Fruit fly (Drosophila melanogaster) whole organism, embryonic: ENCODE measurements around the gene CG10508.
A peak's percentile ranks its signal among the peaks of the same experiment; 100 is the strongest.

Source experiments
- Awh ChIP-seq: fragments of 200-800 bp; sonication (Bioruptor generic); IDR thresholded peaks from 2 replicates; pipeline ENCODE4, ENCODE4 v1.3.6; 2022; ENCODE audit warnings: missing biosample characterization, missing genetic modification characterization
- Blimp-1 ChIP-seq: fragments of 200-800 bp; sonication (Bioruptor generic); optimal IDR thresholded peaks from 3 replicates; lab custom pipeline; 2018; ENCODE audit warnings: missing biosample characterization, missing genetic modification characterization, mild to moderate bottlenecking, moderate library complexity, missing genetic modification reagents
- Bteb2 ChIP-seq: fragments of 200-800 bp; sonication (Bioruptor generic); optimal IDR thresholded peaks from 2 replicates; lab custom pipeline; 2016; ENCODE audit warnings: missing biosample characterization, missing genetic modification characterization
- CG10209 ChIP-seq: fragments of 200-800 bp; sonication (Bioruptor generic); optimal IDR thresholded peaks from 3 replicates; lab custom pipeline; 2017; ENCODE audit warnings: missing biosample characterization, mild to moderate bottlenecking, missing genetic modification characterization, missing genetic modification reagents
- CG10321 ChIP-seq: fragments of 200-800 bp; sonication (Bioruptor generic); IDR thresholded peaks from 2 replicates; pipeline ENCODE4 v1.3.6; 2022; ENCODE audit warnings: missing biosample characterization, missing genetic modification characterization
- CG11085 ChIP-seq: fragments of 200-800 bp; sonication (Bioruptor generic); IDR thresholded peaks from 2 replicates; pipeline ENCODE4 v1.3.6; 2022; ENCODE audit warnings: missing biosample characterization, missing genetic modification characterization
- CG11504 ChIP-seq: fragments of 200-800 bp; sonication (Bioruptor generic); optimal IDR thresholded peaks from 3 replicates; lab custom pipeline; 2019; ENCODE audit warnings: missing biosample characterization, mild to moderate bottlenecking, missing genetic modification characterization, moderate library complexity
- CG11560 ChIP-seq: fragments of 200-800 bp; sonication (Bioruptor generic); IDR thresholded peaks from 3 replicates; pipeline ENCODE4 v1.3.6; 2022; ENCODE audit warnings: missing biosample characterization, missing genetic modification characterization
- CG12236 ChIP-seq: fragments of 200-800 bp; sonication (Bioruptor generic); optimal IDR thresholded peaks from 2 replicates; lab custom pipeline; 2016; ENCODE audit warnings: missing biosample characterization, missing genetic modification characterization
- CG12299 ChIP-seq: fragments of 200-800 bp; sonication (Bioruptor generic); optimal IDR thresholded peaks from 2 replicates; lab custom pipeline; 2018; ENCODE audit warnings: missing biosample characterization, mild to moderate bottlenecking, missing genetic modification characterization
- CG14860 ChIP-seq: fragments of 200-800 bp; sonication (Bioruptor generic); IDR thresholded peaks from 3 replicates; pipeline ENCODE4 v1.3.6; 2022; ENCODE audit warnings: missing biosample characterization, missing genetic modification characterization; ENCODE audit not compliant: partially characterized antibody
- CG15696 ChIP-seq: fragments of 200-800 bp; sonication (Bioruptor generic); optimal IDR thresholded peaks from 2 replicates; lab custom pipeline; 2019; ENCODE audit warnings: missing biosample characterization, mild to moderate bottlenecking, missing genetic modification characterization, moderate library complexity
- CG17359 ChIP-seq: fragments of 200-800 bp; sonication (Bioruptor generic); optimal IDR thresholded peaks from 3 replicates; lab custom pipeline; 2018; ENCODE audit warnings: missing biosample characterization, mild to moderate bottlenecking, missing genetic modification characterization, moderate library complexity
- CG18011 ChIP-seq: fragments of 200-800 bp; sonication (Bioruptor generic); optimal IDR thresholded peaks from 2 replicates; lab custom pipeline; 2017; ENCODE audit warnings: missing biosample characterization, missing genetic modification characterization, mild to moderate bottlenecking, moderate library complexity, missing genotype
- CG18619 ChIP-seq: fragments of 200-800 bp; sonication (Bioruptor generic); optimal IDR thresholded peaks from 3 replicates; lab custom pipeline; 2017; ENCODE audit warnings: missing biosample characterization, mild to moderate bottlenecking, missing genetic modification characterization
- CG2875 ChIP-seq: fragments of 200-800 bp; sonication (Bioruptor generic); optimal IDR thresholded peaks from 2 replicates; lab custom pipeline; 2017; ENCODE audit warnings: missing biosample characterization, mild to moderate bottlenecking, missing genetic modification characterization, missing genetic modification reagents
- CG4404 ChIP-seq: fragments of 200-800 bp; sonication (Bioruptor generic); IDR thresholded peaks from 2 replicates; pipeline ENCODE4 v1.3.6; 2022; ENCODE audit warnings: missing biosample characterization, missing genetic modification characterization
- CG5245 ChIP-seq: fragments of 200-800 bp; sonication (Bioruptor generic); optimal IDR thresholded peaks from 3 replicates; lab custom pipeline; 2016; ENCODE audit warnings: missing biosample characterization, missing genetic modification characterization
- CG6272 ChIP-seq: fragments of 200-800 bp; sonication (Bioruptor generic); IDR thresholded peaks from 2 replicates; pipeline ENCODE4 v1.3.6; 2022; ENCODE audit warnings: missing biosample characterization, missing genetic modification characterization
- CG7357 ChIP-seq: fragments of 200-800 bp; sonication (Bioruptor generic); IDR thresholded peaks from 3 replicates; pipeline ENCODE4 v1.3.6; 2022; ENCODE audit warnings: missing biosample characterization, missing genetic modification characterization
- CG7745 ChIP-seq: fragments of 200-800 bp; sonication (Bioruptor generic); optimal IDR thresholded peaks from 2 replicates; lab custom pipeline; 2018; ENCODE audit warnings: missing biosample characterization, mild to moderate bottlenecking, missing genetic modification characterization, moderate library complexity
- CG8388 ChIP-seq: fragments of 200-800 bp; sonication (Bioruptor generic); optimal IDR thresholded peaks from 2 replicates; lab custom pipeline; 2019; ENCODE audit warnings: missing biosample characterization, mild to moderate bottlenecking, missing genetic modification characterization, moderate library complexity
- CkIIα-i1 ChIP-seq: fragments of 200-800 bp; sonication (Bioruptor generic); IDR thresholded peaks from 2 replicates; pipeline ENCODE4 v1.3.6; 2022; ENCODE audit warnings: missing biosample characterization, missing genetic modification characterization
- D19A ChIP-seq: fragments of 200-800 bp; optimal IDR thresholded peaks from 3 replicates; lab custom pipeline; 2019; ENCODE audit warnings: missing biosample characterization, mild to moderate bottlenecking, missing genetic modification characterization, moderate library complexity
- Dek ChIP-seq: fragments of 200-800 bp; sonication (Bioruptor generic); optimal IDR thresholded peaks from 3 replicates; lab custom pipeline; 2019; ENCODE audit warnings: missing biosample characterization, mild to moderate bottlenecking, missing genetic modification characterization, moderate library complexity
- Doc2 ChIP-seq: fragments of 200-800 bp; sonication (Bioruptor generic); IDR thresholded peaks from 2 replicates; pipeline ENCODE4 v1.3.6; 2022; ENCODE audit warnings: missing biosample characterization, missing genetic modification characterization
- Hr78 ChIP-seq, 2 experiments: fragments of 200-800 bp in 1 of 2; fragments of >200 bp in 1 of 2; sonication (Bioruptor generic) in 1 of 2; optimal IDR thresholded peaks; 2 replicates each; lab custom pipeline; 2017 to 2019; ENCODE audit warnings: missing biosample characterization in 2 of 2, missing genetic modification characterization in 2 of 2, mild to moderate bottlenecking in 1 of 2, moderate library complexity in 1 of 2
- Jarid2 ChIP-seq: fragments of 200-800 bp; sonication (Bioruptor generic); optimal IDR thresholded peaks from 3 replicates; lab custom pipeline; 2017; ENCODE audit warnings: mild to moderate bottlenecking, missing biosample characterization, missing genetic modification reagents, missing genetic modification characterization
- Lpt ChIP-seq: fragments of >200 bp; optimal IDR thresholded peaks from 2 replicates; lab custom pipeline; 2018; ENCODE audit warnings: missing biosample characterization, missing genetic modification characterization
- NfI ChIP-seq: fragments of 200-800 bp; sonication (Bioruptor generic); optimal IDR thresholded peaks from 3 replicates; lab custom pipeline; 2018; ENCODE audit warnings: missing biosample characterization, mild to moderate bottlenecking, missing genetic modification characterization, moderate library complexity
- Taf1 ChIP-seq: fragments of 200-800 bp; sonication (Bioruptor generic); IDR thresholded peaks from 2 replicates; pipeline ENCODE4 v1.3.6; 2022; ENCODE audit warnings: missing biosample characterization, missing genetic modification characterization
- Trl ChIP-seq, 3 experiments: fragments of >200 bp in 2 of 3; fragments of 200-800 bp in 1 of 3; sonication (Bioruptor generic) in 1 of 3; optimal IDR thresholded peaks; 2 replicates in 1 of 3; 3 replicates in 2 of 3; lab custom pipeline; 2016 to 2017; ENCODE audit warnings: missing biosample characterization in 1 of 3, missing genetic modification characterization in 1 of 3
- ac ChIP-seq: fragments of 200-800 bp; sonication (Bioruptor generic); optimal IDR thresholded peaks from 3 replicates; lab custom pipeline; 2017; ENCODE audit warnings: missing biosample characterization, mild to moderate bottlenecking, missing genetic modification characterization
- br ChIP-seq: fragments of >200 bp; optimal IDR thresholded peaks from 2 replicates; lab custom pipeline; 2017
- dan ChIP-seq: fragments of 200-800 bp; sonication (Bioruptor generic); IDR thresholded peaks from 2 replicates; pipeline ENCODE4 v1.3.6; 2022; ENCODE audit warnings: missing biosample characterization, missing genetic modification characterization
- dpn ChIP-seq, 2 experiments: fragments of 200-800 bp; sonication (Bioruptor generic); optimal IDR thresholded peaks; 3 replicates each; lab custom pipeline; 2016; ENCODE audit warnings: missing biosample characterization in 2 of 2, missing genetic modification characterization in 2 of 2
- eve ChIP-seq, 2 experiments: fragments of >200 bp; optimal IDR thresholded peaks; 2 replicates each; lab custom pipeline; 2017; ENCODE audit warnings: missing biosample characterization in 2 of 2, missing genetic modification characterization in 2 of 2
- ewg ChIP-seq: fragments of 200-800 bp; sonication (Bioruptor generic); optimal IDR thresholded peaks from 3 replicates; lab custom pipeline; 2017; ENCODE audit warnings: mild to moderate bottlenecking, missing biosample characterization, missing genetic modification reagents, missing genetic modification characterization
- fd96Cb ChIP-seq: fragments of 200-800 bp; sonication (Bioruptor generic); optimal IDR thresholded peaks from 2 replicates; lab custom pipeline; 2018; ENCODE audit warnings: missing biosample characterization, mild to moderate bottlenecking, missing genetic modification characterization, moderate library complexity
- ftz-f1 ChIP-seq: fragments of 200-800 bp; sonication (Bioruptor generic); optimal IDR thresholded peaks from 2 replicates; lab custom pipeline; 2016; ENCODE audit warnings: missing biosample characterization, missing genetic modification characterization
- her ChIP-seq: fragments of 200-800 bp; sonication (Bioruptor generic); optimal IDR thresholded peaks from 2 replicates; lab custom pipeline; 2016; ENCODE audit warnings: missing biosample characterization, missing genetic modification characterization
- inv ChIP-seq: fragments of 200-800 bp; sonication (Bioruptor generic); IDR thresholded peaks from 2 replicates; pipeline ENCODE4 v1.3.6; 2022; ENCODE audit warnings: missing biosample characterization, missing genetic modification characterization; ENCODE audit not compliant: partially characterized antibody
- maf-S ChIP-seq: fragments of 200-800 bp; sonication (Bioruptor generic); optimal IDR thresholded peaks from 2 replicates; lab custom pipeline; 2016; ENCODE audit warnings: missing biosample characterization, missing genetic modification characterization
- pfk ChIP-seq: fragments of 200-800 bp; sonication (Bioruptor generic); optimal IDR thresholded peaks from 2 replicates; lab custom pipeline; 2018; ENCODE audit warnings: missing biosample characterization, mild to moderate bottlenecking, missing genetic modification characterization, moderate library complexity
- pita ChIP-seq: fragments of 200-800 bp; sonication (Bioruptor generic); optimal IDR thresholded peaks from 2 replicates; lab custom pipeline; 2017; ENCODE audit warnings: missing biosample characterization, mild to moderate bottlenecking, missing genetic modification characterization
- sqz ChIP-seq: fragments of 200-800 bp; sonication (Bioruptor generic); optimal IDR thresholded peaks from 3 replicates; lab custom pipeline; 2018; ENCODE audit warnings: missing biosample characterization, mild to moderate bottlenecking, missing genetic modification characterization
- stc ChIP-seq: fragments of 200-800 bp; sonication (Bioruptor generic); IDR thresholded peaks from 2 replicates; pipeline ENCODE4 v1.3.6; 2022; ENCODE audit warnings: missing biosample characterization, missing genetic modification characterization
- yki ChIP-seq: fragments of >200 bp; optimal IDR thresholded peaks from 3 replicates; lab custom pipeline; 2018
- zfh1 ChIP-seq: fragments of 200-800 bp; sonication (Bioruptor generic); IDR thresholded peaks from 3 replicates; pipeline ENCODE4 v1.3.6; 2022; ENCODE audit warnings: missing biosample characterization, missing genetic modification characterization

The CG10508 gene

DNA sequence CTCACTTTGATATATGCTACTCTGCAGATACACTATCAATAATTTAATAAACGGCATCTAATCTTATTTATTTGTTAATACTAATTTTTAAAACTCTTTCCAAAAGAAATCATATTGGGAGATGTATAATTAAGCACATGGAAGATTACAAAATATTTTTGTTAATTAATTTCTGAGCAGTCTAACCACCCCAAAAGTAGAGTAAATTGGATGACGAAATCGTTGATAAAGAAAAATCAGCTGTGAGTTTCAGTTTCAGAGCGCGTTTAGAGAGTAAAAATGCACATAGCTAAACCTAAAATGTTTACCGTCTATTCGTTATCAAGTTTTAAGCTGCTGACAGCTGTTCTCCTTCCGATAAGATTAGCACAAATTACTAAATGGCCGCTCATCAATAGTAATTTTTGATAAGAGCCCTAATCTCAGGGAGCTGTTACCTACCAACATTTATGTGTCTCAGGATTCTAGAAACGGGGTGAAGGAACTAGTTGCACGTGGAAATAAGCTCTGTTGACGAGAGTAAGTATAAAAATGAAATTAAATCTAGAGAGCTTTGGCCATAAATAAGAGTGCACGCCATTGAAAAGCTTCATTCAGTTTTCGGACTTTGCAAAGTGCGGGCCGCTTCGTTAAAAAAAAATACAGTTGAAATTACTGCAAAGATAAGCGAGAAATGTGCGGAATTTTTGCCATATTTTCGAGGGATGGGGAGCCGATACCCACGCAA lies 37.3 kb upstream of the CG10508 start, which contains the start of the genes chb and AsnS (continued):
- peak; percentile 96 for TF ChIP-seq stc (GFP tag; lab: Robert Waterston, UW)
- peak; percentile 74 to 89 for TF ChIP-seq dpn (GFP tag; optimal IDR thresholded peaks at IDR 0.05; lab: Kevin White, UChicago)
- no peak for TF ChIP-seq CG14860 (GFP tag; lab: Robert Waterston, UW)
- TF ChIP-seq Lpt (GFP tag; lab: Kevin White, UChicago), result no peak
- TF ChIP-seq her (GFP tag; lab: Kevin White, UChicago), result peak; percentile 27
- TF ChIP-seq br (lab: Kevin White, UChicago), result no peak
- TF ChIP-seq CG17359, result peak; percentile 96
- TF ChIP-seq CkIIα-i1, result peak; percentile 44; the same call in 1 of the 2 replicates
- no peak for TF ChIP-seq yki (lab: Kevin White, UChicago)
- peak; percentile 84 for TF ChIP-seq CG6272
- TF ChIP-seq ftz-f1 (GFP tag; lab: Kevin White, UChicago), result no peak
- TF ChIP-seq CG10209, result peak; percentile 88
- TF ChIP-seq Dek, result peak; percentile 95
- TF ChIP-seq inv (GFP tag; lab: Robert Waterston, UW), result no peak
- TF ChIP-seq Taf1 (GFP tag; lab: Robert Waterston, UW), result peak; percentile 84
- TF ChIP-seq Jarid2 (GFP tag; lab: Kevin White, UChicago), result no peak
- TF ChIP-seq CG2875 (GFP tag; lab: Kevin White, UChicago), result peak; percentile 62
- TF ChIP-seq Bteb2 (GFP tag; lab: Kevin White, UChicago), result peak; percentile 88
- no peak for TF ChIP-seq pfk (GFP tag; lab: Kevin White, UChicago)
- peak; percentile 69 for TF ChIP-seq CG5245 (GFP tag; lab: Kevin White, UChicago)
- peak; percentile 76 for TF ChIP-seq CG7357
- TF ChIP-seq Hr78 (GFP tag; optimal IDR thresholded peaks at IDR 0.05; lab: Kevin White, UChicago), result peak in 1 of 2 experiments; percentile 51
- no peak for TF ChIP-seq eve (GFP tag; optimal IDR thresholded peaks at IDR 0.05; lab: Kevin White, UChicago)
- peak; percentile 71; the same call in 2 of the 3 replicates for TF ChIP-seq CG11560 (tag; lab: Robert Waterston, UW)
- peak; percentile 76 for TF ChIP-seq CG10321 (GFP tag; lab: Robert Waterston, UW)
- peak; percentile 92 for TF ChIP-seq zfh1
- TF ChIP-seq Awh, result peak; percentile 95
- TF ChIP-seq ewg (GFP tag; lab: Kevin White, UChicago), result peak; percentile 71
- TF ChIP-seq dan (GFP tag; lab: Robert Waterston, UW), result no peak
- TF ChIP-seq CG18011 (GFP tag; lab: Kevin White, UChicago), result peak; percentile 69
- no peak for TF ChIP-seq pita (GFP tag; lab: Kevin White, UChicago)
- TF ChIP-seq CG7745 (tag; lab: Kevin White, UChicago), result peak; percentile 84
- TF ChIP-seq CG15696 (tag; lab: Kevin White, UChicago), result peak; percentile 35
- TF ChIP-seq CG12236, result peak; percentile 55
- TF ChIP-seq sqz (GFP tag; lab: Kevin White, UChicago), result peak; percentile 69
- peak; percentile 90 for TF ChIP-seq NfI (GFP tag; lab: Kevin White, UChicago)
- peak; percentile 70 for TF ChIP-seq CG4404 (GFP tag; lab: Robert Waterston, UW)
- peak; percentile 88 for TF ChIP-seq CG11085 (GFP tag; lab: Robert Waterston, UW)
- no peak for TF ChIP-seq ac
- peak; percentile 90 for TF ChIP-seq CG8388 (GFP tag; lab: Kevin White, UChicago)
- TF ChIP-seq CG11504 (tag; lab: Kevin White, UChicago), result peak; percentile 95
- TF ChIP-seq maf-S (GFP tag; lab: Kevin White, UChicago), result peak; percentile 72
- TF ChIP-seq Blimp-1 (GFP tag; lab: Kevin White, UChicago), result peak; percentile 90
- TF ChIP-seq CG12299 (tag; lab: Kevin White, UChicago), result peak; percentile 89
- TF ChIP-seq Doc2, result peak; percentile 53
- TF ChIP-seq D19A (tag; lab: Kevin White, UChicago), result peak; percentile 99
- TF ChIP-seq CG18619 (GFP tag; lab: Kevin White, UChicago), result peak; percentile 85
- TF ChIP-seq fd96Cb (tag; lab: Kevin White, UChicago), result peak; percentile 94
- peak; percentile 5 to 51 for TF ChIP-seq Trl (optimal IDR thresholded peaks at IDR 0.05; lab: Kevin White, UChicago)
- TF ChIP-seq Trl (GFP tag; optimal IDR thresholded peaks at IDR 0.05; lab: Kevin White, UChicago), result peak; percentile 72
